Worm (Caenorhabditis elegans) whole organism, L4 larva: ENCODE measurements around the gene clec-172.
A peak's percentile ranks its signal among the peaks of the same experiment; 100 is the strongest.

Experiments
- F37D6.2 ChIP-seq: sonication (generic microtip); optimal IDR thresholded peaks from 2 replicates; lab custom pipeline; 2016; ENCODE audit warnings: mild to moderate bottlenecking, missing genetic modification characterization, missing compliant biosample characterization
- aha-1 ChIP-seq: fragments of 150-350 bp; peaks from one replicate; lab custom pipeline; 2014; ENCODE audit warnings: missing biosample characterization, missing genetic modification characterization
- daf-19 ChIP-seq: fragments of 200-800 bp; sonication (Bioruptor generic); conservative IDR thresholded peaks from 2 replicates; pipeline ENCODE4 v1.3.6; 2022; ENCODE audit warnings: missing genetic modification characterization, missing compliant biosample characterization
- hlh-11 ChIP-seq: fragments of 200-800 bp; sonication (Bioruptor generic); optimal IDR thresholded peaks from 2 replicates; lab custom pipeline; 2018; ENCODE audit warnings: mild to moderate bottlenecking, missing genetic modification characterization, missing compliant biosample characterization
- madf-5 ChIP-seq, 2 experiments: fragments of 200-800 bp; sonication (Bioruptor generic); IDR thresholded peaks; 2 replicates each; pipeline ENCODE4 v1.3.6; 2022; ENCODE audit warnings: missing compliant biosample characterization in 2 of 2, missing genetic modification characterization in 2 of 2
- mdl-1 ChIP-seq, 2 experiments: fragments of 150-350 bp in 1 of 2; sonication (generic microtip) in 1 of 2; optimal IDR thresholded peaks; 2 replicates each; lab custom pipeline; 2014 to 2017; ENCODE audit warnings: missing biosample characterization in 2 of 2, missing genetic modification characterization in 2 of 2
- mes-2 ChIP-seq: sonication (generic microtip); optimal IDR thresholded peaks from 2 replicates; lab custom pipeline; 2016; ENCODE audit warnings: missing genotype, mild to moderate bottlenecking, missing genetic modification characterization, missing compliant biosample characterization; ENCODE audit not compliant: poor library complexity, severe bottlenecking
- nhr-6 ChIP-seq: fragments of 150-350 bp; optimal IDR thresholded peaks from 2 replicates; lab custom pipeline; 2014; ENCODE audit warnings: missing biosample characterization, missing genetic modification characterization
- unc-62 ChIP-seq, 3 experiments: fragments of 150-350 bp in 1 of 3; sonication (generic microtip); optimal IDR thresholded peaks in 2 of 3; peaks in 1 of 3; 1 replicate in 1 of 3; 2 replicates in 2 of 3; lab custom pipeline; 2014 to 2017; ENCODE audit warnings: missing biosample characterization in 3 of 3, missing genetic modification characterization in 3 of 3, missing genetic modification reagents in 3 of 3, missing genotype in 1 of 3

clec-172 gene

DNA sequence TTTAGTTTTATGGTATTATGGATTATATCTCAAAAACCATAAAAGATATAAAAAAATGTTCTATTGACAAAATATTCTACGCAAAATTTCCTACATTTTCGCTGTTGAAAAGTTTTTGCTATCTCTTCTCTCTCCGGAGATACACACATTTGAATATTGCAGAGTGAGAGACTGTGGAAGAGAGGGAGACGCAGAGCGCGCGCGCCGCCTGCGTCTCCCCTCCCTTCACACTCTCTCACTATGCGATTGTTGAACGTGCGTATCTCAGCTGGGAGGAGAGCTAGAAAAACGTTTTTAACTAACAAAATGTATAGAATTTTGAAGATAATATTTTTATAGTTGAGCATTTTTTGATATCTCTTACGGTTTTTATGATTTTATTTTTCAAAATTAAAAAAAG is 47.3 kb downstream of the clec-172 start:
- TF ChIP-seq nhr-6 (tag; lab: Kevin White, UChicago) (no peak), aha-1 (peak; percentile 97)

- no peak for TF ChIP-seq daf-19 (GFP tag; lab: Robert Waterston, UW)
- TF ChIP-seq F37D6.2 (tag; lab: Kevin White, UChicago), result no peak
- 0 out of 4 replicates have a peak, but pooled peaks of 1 of the 2 experiments have one; percentile 27 for TF ChIP-seq madf-5 (GFP tag; IDR thresholded peaks at IDR 0.05; lab: Robert Waterston, UW)
- TF ChIP-seq mdl-1 (tag; optimal IDR thresholded peaks at IDR 0.05; lab: Kevin White, UChicago), result no peak
- TF ChIP-seq unc-62 (GFP tag; optimal IDR thresholded peaks at IDR 0.05 in 1 of 2; lab: Kevin White, UChicago), result peak in 1 of 2 experiments; percentile 36
- no peak for TF ChIP-seq unc-62 (tag; optimal IDR thresholded peaks at IDR 0.05; lab: Kevin White, UChicago)
- TF ChIP-seq hlh-11 (tag; lab: Kevin White, UChicago), result no peak
- no peak for TF ChIP-seq mes-2 (tag; lab: Kevin White, UChicago)
- TF ChIP-seq aha-1, result peak; percentile 85
These were observed 51.0 kb downstream of the clec-172 start for ce11 chrIV:1465462-1465861.
